ENCODE assay signal across 1 fruit fly cellular context in the genomic region with DNA sequence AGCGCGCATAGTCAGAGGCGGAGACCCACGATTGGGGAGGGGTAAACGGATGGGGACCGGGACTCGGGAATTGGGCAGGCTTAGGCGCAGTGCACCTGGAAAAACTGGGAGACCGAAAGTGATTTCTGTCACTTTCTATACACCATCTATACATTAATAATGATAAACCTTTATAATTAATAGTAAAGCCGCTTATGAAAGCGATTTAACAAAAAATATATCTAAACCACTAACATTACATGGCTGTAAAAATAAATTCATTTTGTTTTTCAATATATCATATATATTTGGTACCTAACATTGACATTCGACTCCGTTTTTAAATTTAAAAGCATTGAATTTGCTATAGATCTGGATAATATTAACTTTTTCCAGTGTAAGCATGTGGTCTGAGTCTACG.
A peak's percentile ranks its signal among the peaks of the same experiment; 100 is the strongest.
TF ChIP-seq lines count a peak whose summit lies in the region.

No protein-coding gene starts in this region.

TF ChIP-seq in whole organism, embryonic, 481 proteins besides CTCF, POLR2A, EP300 and RAD21 (continued from another document and continues in another):
- TF ChIP-seq CG33557 (GFP tag; optimal IDR thresholded peaks at IDR 0.05; lab: Kevin White, UChicago), result peak; percentile 67
- no peak for TF ChIP-seq grn (GFP tag; optimal IDR thresholded peaks at IDR 0.05; lab: Kevin White, UChicago)
- peak; percentile 54 for TF ChIP-seq CG10267 (tag; optimal IDR thresholded peaks at IDR 0.05; lab: Kevin White, UChicago)
- TF ChIP-seq dmrt99B (tag; optimal IDR thresholded peaks at IDR 0.05; lab: Kevin White, UChicago), result peak; percentile 61
- TF ChIP-seq CG31441 (GFP tag; IDR thresholded peaks at IDR 0.05; lab: Robert Waterston, UW), result peak; percentile 76
- no peak for TF ChIP-seq E2f1 (GFP tag; IDR thresholded peaks at IDR 0.05; lab: Robert Waterston, UW)
- peak; percentile 32 for TF ChIP-seq sens (GFP tag; lab: Kevin White, UChicago)
- peak; percentile 49 for TF ChIP-seq CG15696 (tag; optimal IDR thresholded peaks at IDR 0.05; lab: Kevin White, UChicago)
- TF ChIP-seq CG9817 (tag; optimal IDR thresholded peaks at IDR 0.05; lab: Kevin White, UChicago), result no peak
- peak in 1 of 2 experiments; percentile 24 for TF ChIP-seq bsh (GFP tag; optimal IDR thresholded peaks at IDR 0.05; lab: Kevin White, UChicago)
- TF ChIP-seq tup (GFP tag; optimal IDR thresholded peaks at IDR 0.05; lab: Kevin White, UChicago), result no peak
- no peak for TF ChIP-seq vnd (GFP tag; IDR thresholded peaks at IDR 0.05; lab: Robert Waterston, UW; ENCODE audit: partially characterized antibody)
- no peak for TF ChIP-seq CkIIα-i1 (GFP tag; IDR thresholded peaks at IDR 0.05; lab: Robert Waterston, UW)
- TF ChIP-seq CG2875 (GFP tag; optimal IDR thresholded peaks at IDR 0.05; lab: Kevin White, UChicago), result peak; percentile 20
- peak; percentile 16 for TF ChIP-seq CG13775 (GFP tag; optimal IDR thresholded peaks at IDR 0.05; lab: Kevin White, UChicago)
- TF ChIP-seq Side (GFP tag; optimal IDR thresholded peaks at IDR 0.05; lab: Kevin White, UChicago), result no peak
- no peak for TF ChIP-seq sim (GFP tag; IDR thresholded peaks at IDR 0.05; lab: Robert Waterston, UW)
- peak; percentile 61 for TF ChIP-seq CG11504 (tag; optimal IDR thresholded peaks at IDR 0.05; lab: Kevin White, UChicago)
- TF ChIP-seq nerfin-1 (tag; optimal IDR thresholded peaks at IDR 0.05; lab: Kevin White, UChicago), result peak; percentile 48
- TF ChIP-seq Hey (tag; optimal IDR thresholded peaks at IDR 0.05; lab: Kevin White, UChicago), result no peak
- TF ChIP-seq CG11695 (GFP tag; IDR thresholded peaks at IDR 0.05; lab: Robert Waterston, UW), result peak; percentile 40; the same call in 1 of the 3 replicates
- 0 out of 2 replicates have a peak, but pooled peaks have one; percentile 12 for TF ChIP-seq esg (GFP tag; conservative IDR thresholded peaks at IDR 0.05; lab: Robert Waterston, UW)
- no peak for TF ChIP-seq Chrac-16 (GFP tag; optimal IDR thresholded peaks at IDR 0.05; lab: Kevin White, UChicago)
- peak; percentile 32 for TF ChIP-seq CG12391 (tag; optimal IDR thresholded peaks at IDR 0.05; lab: Kevin White, UChicago)
- TF ChIP-seq ATbp (GFP tag; optimal IDR thresholded peaks at IDR 0.05; lab: Kevin White, UChicago), result peak; percentile 18
- no peak for TF ChIP-seq CG10366 (GFP tag; IDR thresholded peaks at IDR 0.05; lab: Robert Waterston, UW)
- peak; percentile 16 for TF ChIP-seq tin (GFP tag; optimal IDR thresholded peaks at IDR 0.05; lab: Kevin White, UChicago)
- peak; percentile 19 for TF ChIP-seq Oli (tag; optimal IDR thresholded peaks at IDR 0.05; lab: Kevin White, UChicago)
- peak; percentile 11 for TF ChIP-seq CG18599 (GFP tag; optimal IDR thresholded peaks at IDR 0.05; lab: Kevin White, UChicago)
- TF ChIP-seq gsb-n (tag; optimal IDR thresholded peaks at IDR 0.05; lab: Kevin White, UChicago), result peak; percentile 38
- no peak for TF ChIP-seq sc (optimal IDR thresholded peaks at IDR 0.05; lab: Kevin White, UChicago)
- peak; percentile 8 for TF ChIP-seq sc (GFP tag; optimal IDR thresholded peaks at IDR 0.05; lab: Kevin White, UChicago)
- TF ChIP-seq CG34376 (GFP tag; optimal IDR thresholded peaks at IDR 0.05; lab: Kevin White, UChicago), result no peak
- TF ChIP-seq Dek (tag; optimal IDR thresholded peaks at IDR 0.05; lab: Kevin White, UChicago), result no peak
- no peak for TF ChIP-seq pum (GFP tag; optimal IDR thresholded peaks at IDR 0.05; lab: Kevin White, UChicago)
- TF ChIP-seq unpg (GFP tag; optimal IDR thresholded peaks at IDR 0.05; lab: Kevin White, UChicago), result peak; percentile 38
- no peak for TF ChIP-seq Abd-B (GFP tag; optimal IDR thresholded peaks at IDR 0.05; lab: Kevin White, UChicago)
- peak; percentile 54; the same call in 2 of the 3 replicates for TF ChIP-seq dysf (GFP tag; IDR thresholded peaks at IDR 0.05; lab: Robert Waterston, UW)
- TF ChIP-seq ase (GFP tag; IDR thresholded peaks at IDR 0.05; lab: Robert Waterston, UW), result peak; percentile 23; the same call in 1 of the 3 replicates
- TF ChIP-seq CG7556 (GFP tag; optimal IDR thresholded peaks at IDR 0.05; lab: Kevin White, UChicago), result peak; percentile 50
- TF ChIP-seq CG13424 (tag; optimal IDR thresholded peaks at IDR 0.05; lab: Kevin White, UChicago), result peak; percentile 46
- peak; percentile 53 for TF ChIP-seq Blimp-1 (GFP tag; optimal IDR thresholded peaks at IDR 0.05; lab: Kevin White, UChicago)
- no peak for TF ChIP-seq CG3407 (GFP tag; optimal IDR thresholded peaks at IDR 0.05; lab: Kevin White, UChicago)
- TF ChIP-seq CG11398 (GFP tag; optimal IDR thresholded peaks at IDR 0.05; lab: Kevin White, UChicago), result no peak
- peak; percentile 31 for TF ChIP-seq fd96Cb (tag; optimal IDR thresholded peaks at IDR 0.05; lab: Kevin White, UChicago)
- no peak for TF ChIP-seq CG6683 (GFP tag; optimal IDR thresholded peaks at IDR 0.05; lab: Kevin White, UChicago)
- TF ChIP-seq CG30431 (GFP tag; optimal IDR thresholded peaks at IDR 0.05; lab: Kevin White, UChicago), result no peak
- no peak for TF ChIP-seq Sry-β (GFP tag; optimal IDR thresholded peaks at IDR 0.05; lab: Kevin White, UChicago)
- no peak for TF ChIP-seq CG6654 (GFP tag; optimal IDR thresholded peaks at IDR 0.05; lab: Kevin White, UChicago)
- no peak for TF ChIP-seq Hr78 (GFP tag; optimal IDR thresholded peaks at IDR 0.05; lab: Kevin White, UChicago)
- peak in 1 of 2 experiments; percentile 31 for TF ChIP-seq Hr51 (GFP tag; optimal IDR thresholded peaks at IDR 0.05; lab: Kevin White, UChicago)
- peak; percentile 71 for TF ChIP-seq CG17829 (tag; optimal IDR thresholded peaks at IDR 0.05; lab: Kevin White, UChicago)
- peak; percentile 4 for TF ChIP-seq CG15601 (tag; optimal IDR thresholded peaks at IDR 0.05; lab: Kevin White, UChicago)
- TF ChIP-seq CG18476 (GFP tag; optimal IDR thresholded peaks at IDR 0.05; lab: Kevin White, UChicago), result no peak
- TF ChIP-seq CG4424 (GFP tag; optimal IDR thresholded peaks at IDR 0.05; lab: Kevin White, UChicago), result peak; percentile 36
- TF ChIP-seq nmo (GFP tag; optimal IDR thresholded peaks at IDR 0.05; lab: Kevin White, UChicago), result peak; percentile 50
- TF ChIP-seq MBD-R2 (GFP tag; IDR thresholded peaks at IDR 0.05; lab: Robert Waterston, UW), result no peak
- TF ChIP-seq CoRest (tag; optimal IDR thresholded peaks at IDR 0.05; lab: Kevin White, UChicago), result peak; percentile 28
- 0 out of 2 replicates have a peak, but pooled peaks have one; percentile 20 for TF ChIP-seq sisA (GFP tag; IDR thresholded peaks at IDR 0.05; lab: Robert Waterston, UW)
- TF ChIP-seq Rfx (GFP tag; IDR thresholded peaks at IDR 0.05; lab: Robert Waterston, UW), result no peak
- peak; percentile 49 for TF ChIP-seq CG8924 (tag; optimal IDR thresholded peaks at IDR 0.05; lab: Kevin White, UChicago)
- peak; percentile 16 for TF ChIP-seq Nf-YB (GFP tag; optimal IDR thresholded peaks at IDR 0.05; lab: Kevin White, UChicago)
- TF ChIP-seq lmd (GFP tag; IDR thresholded peaks at IDR 0.05; lab: Robert Waterston, UW), result peak; percentile 42
- TF ChIP-seq CG10209 (GFP tag; optimal IDR thresholded peaks at IDR 0.05; lab: Kevin White, UChicago), result peak; percentile 16
- TF ChIP-seq nom (GFP tag; optimal IDR thresholded peaks at IDR 0.05; lab: Kevin White, UChicago), result no peak
- 0 out of 3 replicates have a peak, but pooled peaks have one; percentile 16 for TF ChIP-seq CG3726 (GFP tag; IDR thresholded peaks at IDR 0.05; lab: Robert Waterston, UW)
- peak; percentile 13 for TF ChIP-seq org-1 (GFP tag; optimal IDR thresholded peaks at IDR 0.05; lab: Kevin White, UChicago)
- TF ChIP-seq klu (GFP tag; IDR thresholded peaks at IDR 0.05; lab: Robert Waterston, UW), result no peak
- 0 out of 3 replicates have a peak, but pooled peaks have one; percentile 6 for TF ChIP-seq ci (GFP tag; IDR thresholded peaks at IDR 0.05; lab: Robert Waterston, UW)
- TF ChIP-seq prd (optimal IDR thresholded peaks at IDR 0.05; lab: Kevin White, UChicago), result no peak
- TF ChIP-seq prd (GFP tag; IDR thresholded peaks at IDR 0.05; lab: Robert Waterston, UW), result peak; percentile 20; the same call in 1 of the 3 replicates
- TF ChIP-seq croc (GFP tag; conservative IDR thresholded peaks at IDR 0.05; lab: Robert Waterston, UW), result peak; percentile 39; the same call in 1 of the 3 replicates
- peak; percentile 85 for TF ChIP-seq CG18262 (tag; optimal IDR thresholded peaks at IDR 0.05; lab: Kevin White, UChicago)
- no peak for TF ChIP-seq CG10147 (GFP tag; optimal IDR thresholded peaks at IDR 0.05; lab: Kevin White, UChicago)
- TF ChIP-seq stc (GFP tag; IDR thresholded peaks at IDR 0.05; lab: Robert Waterston, UW), result peak; percentile 42
- TF ChIP-seq CG1602 (GFP tag; optimal IDR thresholded peaks at IDR 0.05; lab: Kevin White, UChicago), result peak; percentile 15
- no peak for TF ChIP-seq gro (GFP tag; optimal IDR thresholded peaks at IDR 0.05; lab: Kevin White, UChicago)
- no peak for TF ChIP-seq CG4282 (GFP tag; optimal IDR thresholded peaks at IDR 0.05; lab: Kevin White, UChicago)
- no peak for TF ChIP-seq so (GFP tag; IDR thresholded peaks at IDR 0.05; lab: Robert Waterston, UW)
- no peak for TF ChIP-seq Optix (GFP tag; IDR thresholded peaks at IDR 0.05; lab: Robert Waterston, UW)
- peak; percentile 50 for TF ChIP-seq CG8388 (GFP tag; optimal IDR thresholded peaks at IDR 0.05; lab: Kevin White, UChicago)
- TF ChIP-seq grau (tag; optimal IDR thresholded peaks at IDR 0.05; lab: Kevin White, UChicago), result peak; percentile 35
- no peak for TF ChIP-seq dimm (GFP tag; IDR thresholded peaks at IDR 0.05; lab: Robert Waterston, UW)
- TF ChIP-seq Asciz (GFP tag; optimal IDR thresholded peaks at IDR 0.05; lab: Kevin White, UChicago), result peak; percentile 22
- no peak for TF ChIP-seq lov (optimal IDR thresholded peaks at IDR 0.05; lab: Kevin White, UChicago)
- TF ChIP-seq lov (GFP tag; IDR thresholded peaks at IDR 0.05; lab: Robert Waterston, UW), result no peak
- TF ChIP-seq gem (tag; optimal IDR thresholded peaks at IDR 0.05; lab: Kevin White, UChicago), result peak; percentile 74
- TF ChIP-seq danr (GFP tag; IDR thresholded peaks at IDR 0.05; lab: Robert Waterston, UW), result no peak
- no peak for TF ChIP-seq H15 (GFP tag; IDR thresholded peaks at IDR 0.05; lab: Robert Waterston, UW)
- TF ChIP-seq ato (GFP tag; IDR thresholded peaks at IDR 0.05; lab: Robert Waterston, UW; ENCODE audit: partially characterized antibody), result no peak
- TF ChIP-seq lola (GFP tag; optimal IDR thresholded peaks at IDR 0.05; lab: Kevin White, UChicago), result peak in 1 of 3 experiments; percentile 70
- peak; percentile 75 for TF ChIP-seq dmrt11E (tag; optimal IDR thresholded peaks at IDR 0.05; lab: Kevin White, UChicago)
- peak; percentile 18; the same call in 1 of the 2 replicates for TF ChIP-seq ara (GFP tag; IDR thresholded peaks at IDR 0.05; lab: Robert Waterston, UW)
- no peak for TF ChIP-seq ac (GFP tag; optimal IDR thresholded peaks at IDR 0.05; lab: Kevin White, UChicago)
- peak in 1 of 3 experiments; percentile 7 for TF ChIP-seq Stat92E (GFP tag; optimal IDR thresholded peaks at IDR 0.05; lab: Kevin White, UChicago)
- TF ChIP-seq pita (GFP tag; optimal IDR thresholded peaks at IDR 0.05; lab: Kevin White, UChicago), result no peak
- TF ChIP-seq lbe (GFP tag; optimal IDR thresholded peaks at IDR 0.05; lab: Kevin White, UChicago), result no peak
- peak; percentile 32; the same call in 1 of the 3 replicates for TF ChIP-seq row (GFP tag; IDR thresholded peaks at IDR 0.05; lab: Robert Waterston, UW)
- peak; percentile 40 for TF ChIP-seq Ssrp (tag; optimal IDR thresholded peaks at IDR 0.05; lab: Kevin White, UChicago)
- no peak for TF ChIP-seq salm (tag; optimal IDR thresholded peaks at IDR 0.05; lab: Kevin White, UChicago)
- TF ChIP-seq CG15073 (GFP tag; optimal IDR thresholded peaks at IDR 0.05; lab: Kevin White, UChicago), result no peak
- TF ChIP-seq CG30020 (tag; optimal IDR thresholded peaks at IDR 0.05; lab: Kevin White, UChicago), result no peak
- no peak for TF ChIP-seq btn (GFP tag; optimal IDR thresholded peaks at IDR 0.05; lab: Kevin White, UChicago)
- TF ChIP-seq CG9609 (GFP tag; optimal IDR thresholded peaks at IDR 0.05; lab: Kevin White, UChicago), result no peak
- TF ChIP-seq Fer2 (tag; optimal IDR thresholded peaks at IDR 0.05; lab: Kevin White, UChicago), result no peak
- TF ChIP-seq CG7372 (GFP tag; IDR thresholded peaks at IDR 0.05; lab: Robert Waterston, UW), result no peak
- TF ChIP-seq CG11093 (GFP tag; IDR thresholded peaks at IDR 0.05; lab: Robert Waterston, UW), result no peak; the same call in 2 of the 3 replicates
- no peak for TF ChIP-seq D (optimal IDR thresholded peaks at IDR 0.05; lab: Kevin White, UChicago)
- TF ChIP-seq D (GFP tag; optimal IDR thresholded peaks at IDR 0.05; lab: Kevin White, UChicago), result peak; percentile 26
- TF ChIP-seq CG17612 (GFP tag; IDR thresholded peaks at IDR 0.05; lab: Robert Waterston, UW), result no peak
- no peak for TF ChIP-seq ind (GFP tag; optimal IDR thresholded peaks at IDR 0.05; lab: Kevin White, UChicago)
- no peak for TF ChIP-seq az2 (GFP tag; optimal IDR thresholded peaks at IDR 0.05; lab: Kevin White, UChicago)
- TF ChIP-seq CG7839 (tag; optimal IDR thresholded peaks at IDR 0.05; lab: Kevin White, UChicago), result peak; percentile 59
- no peak for TF ChIP-seq sens-2 (GFP tag; IDR thresholded peaks at IDR 0.05; lab: Robert Waterston, UW)
- peak; percentile 78; the same call in 2 of the 3 replicates for TF ChIP-seq CG17361 (GFP tag; IDR thresholded peaks at IDR 0.05; lab: Robert Waterston, UW)
- TF ChIP-seq CG6689 (GFP tag; IDR thresholded peaks at IDR 0.05; lab: Robert Waterston, UW), result peak; percentile 49
- TF ChIP-seq ham (GFP tag; IDR thresholded peaks at IDR 0.05; lab: Robert Waterston, UW), result no peak
- no peak for TF ChIP-seq zen (tag; optimal IDR thresholded peaks at IDR 0.05; lab: Kevin White, UChicago)
- peak; percentile 69 for TF ChIP-seq phol (tag; optimal IDR thresholded peaks at IDR 0.05; lab: Kevin White, UChicago)
- peak; percentile 48 for TF ChIP-seq CG14710 (tag; optimal IDR thresholded peaks at IDR 0.05; lab: Kevin White, UChicago)
- peak; percentile 22; the same call in 1 of the 2 replicates for TF ChIP-seq CG17328 (GFP tag; IDR thresholded peaks at IDR 0.05; lab: Robert Waterston, UW)
- no peak for TF ChIP-seq abd-A (tag; optimal IDR thresholded peaks at IDR 0.05; lab: Kevin White, UChicago)
- no peak for TF ChIP-seq ash1 (GFP tag; optimal IDR thresholded peaks at IDR 0.05; lab: Kevin White, UChicago)
- peak; percentile 40 for TF ChIP-seq Sox102F (GFP tag; optimal IDR thresholded peaks at IDR 0.05; lab: Kevin White, UChicago)
- TF ChIP-seq Spps (tag; optimal IDR thresholded peaks at IDR 0.05; lab: Kevin White, UChicago), result no peak
- TF ChIP-seq H2.0 (GFP tag; IDR thresholded peaks at IDR 0.05; lab: Robert Waterston, UW), result no peak
- TF ChIP-seq CG9932 (GFP tag; IDR thresholded peaks at IDR 0.05; lab: Robert Waterston, UW), result no peak
- TF ChIP-seq CG14441 (GFP tag; IDR thresholded peaks at IDR 0.05; lab: Robert Waterston, UW), result 0 out of 2 replicates have a peak, but pooled peaks have one; percentile 19
- no peak for TF ChIP-seq oc (tag; optimal IDR thresholded peaks at IDR 0.05; lab: Kevin White, UChicago)
